Worm (Caenorhabditis elegans): Measurements from ENCODE around the gene F27D9.2.

DNA sequence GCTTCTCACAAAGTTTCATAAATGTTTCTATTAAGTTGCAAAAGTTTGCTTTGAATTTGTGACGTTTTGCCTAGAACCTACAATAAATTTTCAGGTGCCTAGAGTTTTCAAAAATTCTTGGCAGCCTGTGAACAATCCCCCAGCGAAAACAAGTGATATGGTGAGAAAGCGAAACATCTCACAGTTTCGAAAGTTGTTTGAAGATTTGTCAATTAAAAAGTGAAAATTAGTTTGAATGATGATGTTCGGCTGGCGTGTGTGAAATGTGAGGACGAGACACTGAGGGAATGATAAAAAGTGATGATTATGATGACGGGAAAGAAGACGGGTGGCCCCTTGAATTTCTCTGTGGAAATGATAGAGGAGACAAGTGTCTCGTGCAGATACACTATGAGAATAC is 34.0 kb upstream of the F27D9.2 start:
- TF ChIP-seq unc-39 (tag; optimal IDR thresholded peaks at IDR 0.05) (no peak), Y55F3AM.14 (GFP tag; optimal IDR thresholded peaks at IDR 0.05) (no peak), ztf-1 (GFP tag; conservative IDR thresholded peaks at IDR 0.05) (no peak), zag-1 (tag; optimal IDR thresholded peaks at IDR 0.05) (no peak), ceh-82 (tag; optimal IDR thresholded peaks at IDR 0.05) (no peak)

Data from whole organism, L2 larva.